Fruit fly (Drosophila melanogaster) whole organism, prepupa: ENCODE data around the gene Pex23.

Experiments used
- CG10631 ChIP-seq: fragments of 200-800 bp; sonication (Bioruptor generic); optimal IDR thresholded peaks from 2 replicates; lab custom pipeline; 2016; ENCODE audit warnings: missing biosample characterization, missing genetic modification characterization
- CG10669 ChIP-seq: fragments of 200-800 bp; sonication (Bioruptor generic); optimal IDR thresholded peaks from 3 replicates; lab custom pipeline; 2018; ENCODE audit warnings: missing biosample characterization, mild to moderate bottlenecking, missing genetic modification characterization, moderate library complexity
- CG11762 ChIP-seq: fragments of 200-800 bp; sonication (Bioruptor generic); optimal IDR thresholded peaks from 3 replicates; lab custom pipeline; 2016; ENCODE audit warnings: missing biosample characterization, missing genetic modification characterization; ENCODE audit not compliant: insufficient read depth
- CG1621 ChIP-seq: fragments of 200-800 bp; sonication (Bioruptor generic); optimal IDR thresholded peaks from 3 replicates; lab custom pipeline; 2018; ENCODE audit warnings: missing biosample characterization, mild to moderate bottlenecking, missing genetic modification characterization
- CG16779 ChIP-seq: fragments of 200-800 bp; sonication (Bioruptor generic); optimal IDR thresholded peaks from 3 replicates; lab custom pipeline; 2017; ENCODE audit warnings: missing biosample characterization, mild to moderate bottlenecking, missing genetic modification characterization
- CG3032 ChIP-seq: fragments of 200-800 bp; optimal IDR thresholded peaks from 2 replicates; lab custom pipeline; 2019; ENCODE audit warnings: missing biosample characterization, mild to moderate bottlenecking, missing genetic modification characterization, moderate library complexity
- CG31627 ChIP-seq: fragments of 200-800 bp; sonication (Bioruptor generic); optimal IDR thresholded peaks from 3 replicates; lab custom pipeline; 2016; ENCODE audit warnings: missing biosample characterization, missing genetic modification characterization
- CG32006 ChIP-seq: fragments of 200-800 bp; sonication (Bioruptor generic); optimal IDR thresholded peaks from 3 replicates; lab custom pipeline; 2017; ENCODE audit warnings: missing biosample characterization, mild to moderate bottlenecking, missing genetic modification characterization
- CG34406 ChIP-seq: fragments of 200-800 bp; sonication (Bioruptor generic); optimal IDR thresholded peaks from 3 replicates; lab custom pipeline; 2016; ENCODE audit warnings: missing biosample characterization, missing genetic modification characterization
- CG6163 ChIP-seq: fragments of 200-800 bp; sonication (Bioruptor generic); IDR thresholded peaks from 3 replicates; pipeline ENCODE4 v1.3.6; 2022; ENCODE audit warnings: missing biosample characterization, missing genetic modification characterization
- CG6276 ChIP-seq: fragments of 200-800 bp; sonication (Bioruptor generic); optimal IDR thresholded peaks from 2 replicates; lab custom pipeline; 2017; ENCODE audit warnings: missing biosample characterization, mild to moderate bottlenecking, missing genetic modification characterization
- CG6854 ChIP-seq: fragments of 200-800 bp; sonication (Bioruptor generic); optimal IDR thresholded peaks from 2 replicates; lab custom pipeline; 2017; ENCODE audit warnings: missing biosample characterization, mild to moderate bottlenecking, missing genetic modification characterization
- CG7368 ChIP-seq: fragments of 200-800 bp; sonication (Bioruptor generic); optimal IDR thresholded peaks from 3 replicates; lab custom pipeline; 2016; ENCODE audit warnings: missing biosample characterization, missing genetic modification characterization
- CG8632 ChIP-seq: fragments of 200-800 bp; sonication (Bioruptor generic); optimal IDR thresholded peaks from 3 replicates; lab custom pipeline; 2016; ENCODE audit warnings: missing biosample characterization, missing genetic modification characterization
- Eip75B ChIP-seq: fragments of 200-800 bp; sonication (Bioruptor generic); optimal IDR thresholded peaks from 3 replicates; lab custom pipeline; 2016; ENCODE audit warnings: missing biosample characterization, missing genetic modification characterization
- Eip78C ChIP-seq: fragments of 200-800 bp; sonication (Bioruptor generic); peaks from one replicate; lab custom pipeline; 2016; ENCODE audit warnings: missing biosample characterization, missing genetic modification characterization
- Eip93F ChIP-seq: fragments of 200-800 bp; sonication (Bioruptor generic); optimal IDR thresholded peaks from 2 replicates; lab custom pipeline; 2016; ENCODE audit warnings: missing biosample characterization, mild to moderate bottlenecking, missing genetic modification characterization
- Ets21C ChIP-seq: fragments of 200-800 bp; sonication (Bioruptor generic); optimal IDR thresholded peaks from 3 replicates; lab custom pipeline; 2016; ENCODE audit warnings: missing biosample characterization, missing genetic modification characterization
- Ets96B ChIP-seq: fragments of 200-800 bp; optimal IDR thresholded peaks from 2 replicates; lab custom pipeline; 2019; ENCODE audit warnings: missing biosample characterization, mild to moderate bottlenecking, missing genetic modification characterization, moderate library complexity
- Gug ChIP-seq: fragments of 200-800 bp; sonication (Bioruptor generic); IDR thresholded peaks from 2 replicates; pipeline ENCODE4 v1.3.6; 2022; ENCODE audit warnings: missing biosample characterization, missing genetic modification characterization
- Hr38 ChIP-seq: sonication (Bioruptor generic); optimal IDR thresholded peaks from 2 replicates; lab custom pipeline; 2016; ENCODE audit warnings: missing biosample characterization, missing genetic modification characterization
- Hr39 ChIP-seq: fragments of 200-800 bp; sonication (Bioruptor generic); optimal IDR thresholded peaks from 2 replicates; lab custom pipeline; 2016; ENCODE audit warnings: missing biosample characterization, missing genetic modification characterization
- Hr4 ChIP-seq: fragments of 200-800 bp; sonication (Bioruptor generic); optimal IDR thresholded peaks from 3 replicates; lab custom pipeline; 2016; ENCODE audit warnings: missing biosample characterization, missing genetic modification characterization
- Lpt ChIP-seq: fragments of 200-800 bp; sonication (Bioruptor generic); optimal IDR thresholded peaks from 3 replicates; lab custom pipeline; 2016; ENCODE audit warnings: missing biosample characterization, missing genetic modification characterization
- Met ChIP-seq: fragments of 200-800 bp; sonication (Bioruptor generic); optimal IDR thresholded peaks from 3 replicates; lab custom pipeline; 2016; ENCODE audit warnings: missing biosample characterization, missing genetic modification characterization
- Smox ChIP-seq: fragments of 200-800 bp; sonication (Bioruptor generic); optimal IDR thresholded peaks from 3 replicates; lab custom pipeline; 2016; ENCODE audit warnings: missing biosample characterization, missing genetic modification characterization
- Sox102F ChIP-seq: fragments of 200-800 bp; sonication (Bioruptor generic); optimal IDR thresholded peaks from 2 replicates; lab custom pipeline; 2016; ENCODE audit warnings: missing biosample characterization, mild to moderate bottlenecking, missing genetic modification characterization
- Sox14 ChIP-seq: fragments of 200-800 bp; sonication (Bioruptor generic); optimal IDR thresholded peaks from 3 replicates; lab custom pipeline; 2016; ENCODE audit warnings: missing biosample characterization, missing genetic modification characterization
- Sox15 ChIP-seq: fragments of 200-800 bp; sonication (Bioruptor generic); optimal IDR thresholded peaks from 3 replicates; lab custom pipeline; 2016; ENCODE audit warnings: missing biosample characterization, missing genetic modification characterization
- acj6 ChIP-seq: fragments of 200-800 bp; sonication (Bioruptor generic); optimal IDR thresholded peaks from 3 replicates; lab custom pipeline; 2016; ENCODE audit warnings: missing biosample characterization, missing genetic modification characterization
- dsx ChIP-seq: fragments of 200-800 bp; optimal IDR thresholded peaks from 3 replicates; lab custom pipeline; 2019; ENCODE audit warnings: missing biosample characterization, mild to moderate bottlenecking, missing genetic modification characterization, moderate library complexity; ENCODE audit not compliant: poor library complexity, severe bottlenecking
- esn ChIP-seq: fragments of 200-800 bp; sonication (Bioruptor generic); optimal IDR thresholded peaks from 2 replicates; lab custom pipeline; 2016; ENCODE audit warnings: missing biosample characterization, mild to moderate bottlenecking, missing genetic modification characterization, moderate library complexity
- fkh ChIP-seq: fragments of 200-800 bp; sonication (Bioruptor generic); optimal IDR thresholded peaks from 3 replicates; lab custom pipeline; 2017; ENCODE audit warnings: missing biosample characterization, mild to moderate bottlenecking, missing genetic modification characterization, moderate library complexity
- net ChIP-seq: fragments of 200-800 bp; sonication (Bioruptor generic); optimal IDR thresholded peaks from 3 replicates; lab custom pipeline; 2016; ENCODE audit warnings: missing biosample characterization, missing genetic modification characterization
- pdm3 ChIP-seq: fragments of 200-800 bp; sonication (Bioruptor generic); optimal IDR thresholded peaks from 3 replicates; lab custom pipeline; 2016; ENCODE audit warnings: missing biosample characterization, missing genetic modification characterization
- svp ChIP-seq: fragments of 200-800 bp; sonication (Bioruptor generic); peaks from one replicate; lab custom pipeline; 2016; ENCODE audit warnings: missing biosample characterization, missing genetic modification characterization
- topi ChIP-seq: fragments of 200-800 bp; sonication (Bioruptor generic); optimal IDR thresholded peaks from 3 replicates; lab custom pipeline; 2016; ENCODE audit warnings: missing biosample characterization, missing genetic modification characterization
- vri ChIP-seq: fragments of 200-800 bp; sonication (Bioruptor generic); optimal IDR thresholded peaks from 3 replicates; lab custom pipeline; 2016; ENCODE audit warnings: missing biosample characterization, mild to moderate bottlenecking, missing genetic modification characterization

Gene Pex23

DNA sequence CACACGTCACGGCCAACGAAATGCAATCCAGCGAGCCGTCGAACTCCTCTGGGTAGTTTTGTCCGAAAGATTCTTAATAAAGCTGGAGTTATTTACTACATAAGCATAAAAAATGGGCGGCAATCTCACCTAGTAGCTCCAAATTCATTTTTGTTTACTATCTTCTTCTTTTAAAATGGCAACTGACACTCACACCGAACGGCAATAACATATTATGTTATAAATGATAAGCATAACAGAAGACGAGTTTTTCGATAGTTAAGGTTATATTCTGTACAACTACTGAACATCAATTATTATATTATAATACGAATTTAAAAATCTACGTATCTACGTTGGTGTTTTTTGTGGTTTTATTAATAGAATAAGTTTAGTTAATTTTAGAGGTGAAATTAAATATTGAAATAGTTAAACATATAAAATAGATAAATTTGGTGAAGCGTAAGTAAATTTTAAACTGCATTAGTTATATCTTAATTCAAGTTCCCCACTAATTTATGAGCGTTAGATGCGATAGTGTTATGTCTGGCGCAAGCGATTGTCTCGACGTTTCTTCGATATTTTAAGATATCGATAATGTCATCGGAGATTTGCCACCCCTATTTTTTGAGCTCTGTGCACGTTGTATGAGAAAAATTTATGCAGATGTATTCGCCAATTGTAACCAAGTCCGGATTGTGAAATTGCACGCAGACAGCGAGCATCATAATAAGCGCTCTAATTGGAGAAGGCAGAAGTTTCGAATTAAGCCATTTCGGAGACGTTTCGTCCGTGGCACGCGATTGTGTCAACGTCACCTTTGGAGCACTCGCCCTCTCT is 46.0 kb upstream of the Pex23 start, which contains the start of the genes Rbbp5 and eRF1 (continued):
- TF ChIP-seq CG32006 (GFP tag; lab: Kevin White, UChicago) (no peak), esn (GFP tag; lab: Kevin White, UChicago) (peak; percentile 76), Eip75B (peak; percentile 33), Gug (GFP tag; lab: Robert Waterston, UW) (peak; percentile 51; the same call in 1 of the 2 replicates), Ets21C (GFP tag; lab: Kevin White, UChicago) (peak; percentile 60), Sox15 (GFP tag; lab: Kevin White, UChicago) (peak; percentile 51), CG6163 (GFP tag; lab: Robert Waterston, UW) (no peak), CG11762 (peak; percentile 23), dsx (peak; percentile 51), Hr39 (GFP tag; lab: Kevin White, UChicago) (no peak), CG31627 (GFP tag; lab: Kevin White, UChicago) (peak; percentile 72), Hr38 (no peak), acj6 (GFP tag; lab: Kevin White, UChicago) (peak; percentile 76), Lpt (GFP tag; lab: Kevin White, UChicago) (peak; percentile 4), Ets96B (tag; lab: Kevin White, UChicago) (peak; percentile 53), Eip78C (GFP tag; lab: Kevin White, UChicago) (peak; percentile 70), Sox14 (peak; percentile 46), svp (GFP tag; lab: Kevin White, UChicago) (peak; percentile 82), topi (GFP tag; lab: Kevin White, UChicago) (peak; percentile 58), pdm3 (GFP tag; lab: Kevin White, UChicago) (no peak), CG1621 (tag; lab: Kevin White, UChicago) (no peak), fkh (GFP tag; lab: Kevin White, UChicago) (peak; percentile 56), CG8632 (GFP tag; lab: Kevin White, UChicago) (peak; percentile 45), CG10631 (GFP tag; lab: Kevin White, UChicago) (peak; percentile 81), CG7368 (peak; percentile 39), CG10669 (GFP tag; lab: Kevin White, UChicago) (peak; percentile 34), CG16779 (no peak), CG6854 (GFP tag; lab: Kevin White, UChicago) (peak; percentile 63), Met (GFP tag; lab: Kevin White, UChicago) (peak; percentile 66), net (GFP tag; lab: Kevin White, UChicago) (peak; percentile 53), Sox102F (GFP tag; lab: Kevin White, UChicago) (peak; percentile 69)

- TF ChIP-seq Hr4 (GFP tag; lab: Kevin White, UChicago) (no peak), Lpt (GFP tag; lab: Kevin White, UChicago) (no peak), CG34406 (GFP tag; lab: Kevin White, UChicago) (no peak), Hr39 (GFP tag; lab: Kevin White, UChicago) (no peak), esn (GFP tag; lab: Kevin White, UChicago) (no peak), CG6276 (GFP tag; lab: Kevin White, UChicago) (no peak), vri (GFP tag; lab: Kevin White, UChicago) (no peak), Eip93F (GFP tag; lab: Kevin White, UChicago) (no peak), Ets21C (GFP tag; lab: Kevin White, UChicago) (no peak), Hr38 (no peak), CG3032 (tag; lab: Kevin White, UChicago) (no peak), Smox (no peak), CG32006 (GFP tag; lab: Kevin White, UChicago) (no peak), CG16779 (no peak), Sox14 (no peak), dsx (no peak)
- TF ChIP-seq, all 60 proteins: peak for 0
Measured at dm6 chr3L:20342334-20342733, 40.4 kb upstream of the Pex23 start, which contains the start of gene Spn77Bc. Gene Spn77Bc (plus strand): TSS chr3L:20342634.
